Worm (Caenorhabditis elegans) whole organism, L4 larva: ENCODE measurements around the gene srx-54.

Source experiments
- D1046.2 ChIP-seq: fragments of 200-800 bp; sonication (Bioruptor generic); IDR thresholded peaks from 2 replicates; pipeline ENCODE4 v1.3.6; 2022; ENCODE audit warnings: missing genetic modification characterization, missing compliant biosample characterization
- F10B5.3 ChIP-seq: sonication (generic microtip); optimal IDR thresholded peaks from 2 replicates; lab custom pipeline; 2016; ENCODE audit warnings: mild to moderate bottlenecking, missing genetic modification characterization, missing compliant biosample characterization
- F26F4.8 ChIP-seq: fragments of 200-800 bp; sonication (Bioruptor generic); conservative IDR thresholded peaks from 2 replicates; pipeline ENCODE4 v1.3.6; 2022; ENCODE audit warnings: missing genetic modification characterization, missing compliant biosample characterization
- T20F7.1 ChIP-seq: fragments of 200-800 bp; sonication (Bioruptor generic); optimal IDR thresholded peaks from 2 replicates; lab custom pipeline; 2018; ENCODE audit warnings: mild to moderate bottlenecking, missing genetic modification characterization, missing compliant biosample characterization
- Y48G9A.11 ChIP-seq: fragments of 200-800 bp; sonication (Bioruptor generic); IDR thresholded peaks from 2 replicates; pipeline ENCODE4 v1.3.6; 2022; ENCODE audit warnings: missing genetic modification reagents, missing genetic modification characterization, missing compliant biosample characterization
- Y5F2A.4 ChIP-seq: fragments of 200-800 bp; sonication (Bioruptor generic); optimal IDR thresholded peaks from 2 replicates; lab custom pipeline; 2018; ENCODE audit warnings: mild to moderate bottlenecking, missing genetic modification characterization, missing compliant biosample characterization
- Y75B8A.6 ChIP-seq: fragments of 200-800 bp; sonication (Bioruptor generic); IDR thresholded peaks from 2 replicates; pipeline ENCODE4 v1.3.6; 2022; ENCODE audit warnings: missing genetic modification reagents, missing genetic modification characterization, missing compliant biosample characterization
- ZK337.2 ChIP-seq: fragments of 200-800 bp; sonication (Bioruptor generic); IDR thresholded peaks from 2 replicates; pipeline ENCODE4 v1.3.6; 2022; ENCODE audit warnings: missing genetic modification reagents, missing genetic modification characterization, missing compliant biosample characterization
- aly-2 ChIP-seq: sonication (generic microtip); optimal IDR thresholded peaks from 2 replicates; lab custom pipeline; 2018; ENCODE audit warnings: missing biosample characterization, missing genetic modification characterization
- ama-1 ChIP-seq: fragments of 150-350 bp; optimal IDR thresholded peaks from 2 replicates; lab custom pipeline; 2014; ENCODE audit warnings: inconsistent platforms, mixed read lengths
- arid-1 ChIP-seq: fragments of 200-800 bp; sonication (Bioruptor generic); conservative IDR thresholded peaks from 2 replicates; pipeline ENCODE4 v1.3.6; 2022; ENCODE audit warnings: missing genetic modification reagents, missing genetic modification characterization, missing compliant biosample characterization
- attf-4 ChIP-seq: sonication (generic microtip); optimal IDR thresholded peaks from 3 replicates; lab custom pipeline; 2017; ENCODE audit warnings: missing biosample characterization, missing genetic modification characterization
- ceh-44 ChIP-seq: fragments of 200-800 bp; sonication (Bioruptor generic); IDR thresholded peaks from 2 replicates; pipeline ENCODE4 v1.3.6; 2022; ENCODE audit warnings: missing genetic modification reagents, missing genetic modification characterization, missing compliant biosample characterization
- ceh-62 ChIP-seq: sonication (generic microtip); optimal IDR thresholded peaks from 2 replicates; lab custom pipeline; 2017; ENCODE audit warnings: missing biosample characterization, missing genetic modification characterization
- daf-16 ChIP-seq, 3 experiments: sonication (generic microtip); optimal IDR thresholded peaks; 2 replicates each; lab custom pipeline; 2016 to 2017; ENCODE audit warnings: missing genetic modification characterization in 3 of 3, missing genetic modification reagents in 3 of 3, mild to moderate bottlenecking in 2 of 3, missing compliant biosample characterization in 2 of 3, missing biosample characterization in 1 of 3, moderate library complexity in 1 of 3
- daf-8 ChIP-seq: fragments of 200-800 bp; sonication (Bioruptor generic); IDR thresholded peaks from 2 replicates; pipeline ENCODE4 v1.3.6; 2022; ENCODE audit warnings: missing genetic modification characterization, missing compliant biosample characterization
- dve-1 ChIP-seq: sonication (generic microtip); optimal IDR thresholded peaks from 2 replicates; lab custom pipeline; 2017; ENCODE audit warnings: antibody characterized with exemption, mild to moderate bottlenecking, missing genetic modification characterization, missing compliant biosample characterization; ENCODE audit not compliant: insufficient read depth
- egl-27 ChIP-seq: sonication (generic microtip); optimal IDR thresholded peaks from 3 replicates; lab custom pipeline; 2017; ENCODE audit warnings: missing biosample characterization, missing genetic modification reagents, missing genetic modification characterization
- fkh-10 ChIP-seq: fragments of 150-350 bp; optimal IDR thresholded peaks from 2 replicates; lab custom pipeline; 2014; ENCODE audit warnings: missing biosample characterization, missing genetic modification reagents, missing genetic modification characterization
- gei-8 ChIP-seq: fragments of 200-800 bp; sonication (Bioruptor generic); optimal IDR thresholded peaks from 2 replicates; lab custom pipeline; 2018; ENCODE audit warnings: mild to moderate bottlenecking, missing genetic modification characterization, missing compliant biosample characterization
- hif-1 ChIP-seq, 2 experiments: sonication (generic microtip); optimal IDR thresholded peaks; 2 replicates each; lab custom pipeline; 2016 to 2017; ENCODE audit warnings: missing compliant biosample characterization in 2 of 2, missing genetic modification characterization in 2 of 2, missing genetic modification reagents in 2 of 2, missing genotype in 2 of 2, mild to moderate bottlenecking in 1 of 2
- hlh-30 ChIP-seq: sonication (generic microtip); optimal IDR thresholded peaks from 2 replicates; lab custom pipeline; 2017; ENCODE audit warnings: antibody characterized with exemption, mild to moderate bottlenecking, missing genetic modification characterization, missing compliant biosample characterization; ENCODE audit not compliant: insufficient read depth
- lin-1 ChIP-seq: fragments of 200-800 bp; sonication (Bioruptor generic); IDR thresholded peaks from 2 replicates; pipeline ENCODE4 v1.3.6; 2022; ENCODE audit warnings: missing genetic modification reagents, missing genetic modification characterization, missing compliant biosample characterization
- lin-15B ChIP-seq: fragments of 150-350 bp; sonication (generic microtip); optimal IDR thresholded peaks from 3 replicates; lab custom pipeline; 2014; ENCODE audit warnings: missing biosample characterization, missing genetic modification characterization
- lin-29 ChIP-seq: fragments of 200-800 bp; sonication (Bioruptor generic); IDR thresholded peaks from 2 replicates; pipeline ENCODE4 v1.3.6; 2022; ENCODE audit warnings: missing genetic modification reagents, missing genetic modification characterization, missing compliant biosample characterization
- lsy-2 ChIP-seq, 2 experiments: fragments of 150-350 bp in 1 of 2; sonication (generic microtip) in 1 of 2; optimal IDR thresholded peaks; 2 replicates each; lab custom pipeline; 2014 to 2017; ENCODE audit warnings: missing biosample characterization in 2 of 2, missing genetic modification characterization in 2 of 2
- mdl-1 ChIP-seq, 2 experiments: fragments of 150-350 bp in 1 of 2; sonication (generic microtip) in 1 of 2; optimal IDR thresholded peaks; 2 replicates each; lab custom pipeline; 2014 to 2017; ENCODE audit warnings: missing biosample characterization in 2 of 2, missing genetic modification characterization in 2 of 2
- mdt-29 ChIP-seq: fragments of 200-800 bp; sonication (Bioruptor generic); IDR thresholded peaks from 2 replicates; pipeline ENCODE4 v1.3.6; 2022; ENCODE audit warnings: missing genetic modification reagents, missing genetic modification characterization, missing compliant biosample characterization
- mes-2 ChIP-seq: sonication (generic microtip); optimal IDR thresholded peaks from 2 replicates; lab custom pipeline; 2016; ENCODE audit warnings: missing genotype, mild to moderate bottlenecking, missing genetic modification characterization, missing compliant biosample characterization; ENCODE audit not compliant: poor library complexity, severe bottlenecking
- nhr-237 ChIP-seq: sonication (generic microtip); optimal IDR thresholded peaks from 2 replicates; lab custom pipeline; 2017; ENCODE audit warnings: missing biosample characterization, missing genetic modification characterization
- nhr-25 ChIP-seq: sonication (generic microtip); optimal IDR thresholded peaks from 2 replicates; lab custom pipeline; 2017; ENCODE audit warnings: missing genetic modification characterization, mild to moderate bottlenecking, missing compliant biosample characterization, antibody characterized with exemption, moderate library complexity, borderline replicate concordance; ENCODE audit not compliant: insufficient read depth
- nhr-48 ChIP-seq: sonication (generic microtip); optimal IDR thresholded peaks from 2 replicates; lab custom pipeline; 2016; ENCODE audit warnings: mild to moderate bottlenecking, missing genetic modification characterization, missing compliant biosample characterization
- nhr-76 ChIP-seq: fragments of 150-350 bp; optimal IDR thresholded peaks from 2 replicates; lab custom pipeline; 2014; ENCODE audit warnings: missing biosample characterization, missing genetic modification characterization
- pha-4 ChIP-seq, 2 experiments: fragments of 150-350 bp in 1 of 2; fragments of 200-800 bp in 1 of 2; sonication (Bioruptor generic) in 1 of 2; IDR thresholded peaks in 1 of 2; optimal IDR thresholded peaks in 1 of 2; 2 replicates each; pipeline versions ENCODE4 v1.3.6 to Lab custom; 2014 to 2022; ENCODE audit warnings: missing genetic modification characterization in 2 of 2, missing genetic modification reagents in 2 of 2, missing biosample characterization in 1 of 2, missing compliant biosample characterization in 1 of 2
- skn-1 ChIP-seq: fragments of 150-350 bp; optimal IDR thresholded peaks from 2 replicates; lab custom pipeline; 2014; ENCODE audit warnings: missing biosample characterization, missing genetic modification characterization
- snpc-1.2 ChIP-seq: fragments of 200-800 bp; sonication (Bioruptor generic); IDR thresholded peaks from 2 replicates; pipeline ENCODE4 v1.3.6; 2022; ENCODE audit warnings: missing genetic modification reagents, missing genetic modification characterization, missing compliant biosample characterization
- snpc-4 ChIP-seq: fragments of 150-350 bp; optimal IDR thresholded peaks from 2 replicates; lab custom pipeline; 2014; ENCODE audit warnings: missing biosample characterization, missing genetic modification characterization
- unc-62 ChIP-seq, 3 experiments: fragments of 150-350 bp in 1 of 3; sonication (generic microtip); optimal IDR thresholded peaks in 2 of 3; peaks in 1 of 3; 1 replicate in 1 of 3; 2 replicates in 2 of 3; lab custom pipeline; 2014 to 2017; ENCODE audit warnings: missing biosample characterization in 3 of 3, missing genetic modification characterization in 3 of 3, missing genetic modification reagents in 3 of 3, missing genotype in 1 of 3
- zip-11 ChIP-seq: fragments of 200-800 bp; sonication (Bioruptor generic); IDR thresholded peaks from 2 replicates; pipeline ENCODE4 v1.3.6; 2022; ENCODE audit warnings: missing genetic modification characterization, missing compliant biosample characterization
- ztf-11 ChIP-seq: fragments of 150-350 bp; optimal IDR thresholded peaks from 2 replicates; lab custom pipeline; 2014; ENCODE audit warnings: missing biosample characterization, missing genetic modification characterization
- ztf-7 ChIP-seq: fragments of 150-350 bp; optimal IDR thresholded peaks from 2 replicates; lab custom pipeline; 2014; ENCODE audit warnings: missing biosample characterization, missing genetic modification characterization

The srx-54 gene

DNA sequence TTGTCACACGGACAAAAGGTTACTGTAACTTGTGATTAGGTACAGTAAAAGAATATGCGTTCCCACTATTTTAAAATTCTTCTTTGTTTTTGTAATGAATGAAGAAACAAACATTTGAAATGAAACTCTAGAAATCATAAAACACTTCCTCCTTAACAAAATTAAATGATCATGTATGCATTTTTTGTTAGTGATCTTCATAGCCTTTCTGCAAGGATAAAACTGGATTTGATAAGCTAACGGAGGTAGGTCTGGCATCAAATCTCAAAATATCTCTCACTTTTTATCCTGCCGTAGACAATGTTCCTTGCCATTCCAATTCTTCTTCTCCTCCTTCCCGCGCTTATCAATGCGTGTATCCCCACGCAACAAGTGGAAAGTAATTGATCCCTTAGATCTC, 23.5 kb upstream of the srx-54 start, which contains the start of gene clec-238:
TSS of gene clec-238 (plus strand) at position 301 of the 400 bp plus-strand sequence.
- TF ChIP-seq lin-1 (GFP tag; lab: Robert Waterston, UW), result no peak
- TF ChIP-seq ama-1, result no peak

DNA sequence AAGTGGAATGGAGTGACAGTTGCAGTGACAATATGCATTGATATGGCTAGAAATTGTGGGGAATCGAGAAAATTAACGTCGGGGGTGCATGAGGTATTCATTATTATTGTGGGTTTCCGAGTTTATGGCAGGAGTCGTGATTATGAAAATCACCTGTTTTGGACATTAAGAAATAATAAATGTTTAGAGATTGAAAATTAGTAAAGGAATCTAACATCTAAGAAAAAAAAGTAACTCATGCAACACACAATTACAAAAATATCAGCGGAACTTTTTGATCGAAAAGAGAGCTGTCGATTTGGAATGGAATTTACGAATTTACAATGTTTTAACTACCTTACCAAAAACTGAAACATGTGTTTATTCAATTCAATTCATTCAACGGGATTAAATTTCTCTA, 20.3 kb upstream of the srx-54 start, which contains the start of gene srh-206:
TSS of gene srh-206 (minus strand) at position 101 of the 400 bp plus-strand sequence.
- TF ChIP-seq nhr-48 (no peak), daf-8 (GFP tag; lab: Robert Waterston, UW) (no peak), dve-1 (no peak), Y48G9A.11 (GFP tag; lab: Robert Waterston, UW) (no peak), Y5F2A.4 (GFP tag; lab: Kevin White, UChicago) (no peak)

DNA sequence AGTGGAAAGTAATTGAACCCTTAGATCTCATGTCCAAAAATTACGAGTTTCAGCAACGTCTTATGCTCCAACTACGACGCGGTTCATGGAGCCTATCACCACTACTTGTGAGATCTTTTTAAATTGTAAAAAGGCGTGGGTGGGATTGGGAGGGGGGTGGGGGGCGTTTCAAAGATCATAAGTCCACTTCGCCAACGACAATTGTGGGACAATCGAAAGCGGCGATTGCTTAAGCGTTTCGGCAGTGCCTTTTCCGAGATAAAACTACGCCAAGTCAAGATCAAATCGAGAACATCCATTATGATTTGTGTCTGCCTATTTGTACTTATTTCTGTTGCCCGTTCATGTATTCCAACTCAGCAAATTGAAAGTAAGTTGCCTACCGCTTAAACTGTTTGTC, 18.8 kb upstream of the srx-54 start, which contains the start of gene clec-239:
TSS of gene clec-239 (plus strand) at position 301 of the 400 bp plus-strand sequence.
- TF ChIP-seq ztf-7, result no peak
- no peak for TF ChIP-seq lin-29 (GFP tag; lab: Robert Waterston, UW)
- no peak for TF ChIP-seq D1046.2 (GFP tag; lab: Robert Waterston, UW)
- no peak for TF ChIP-seq Y75B8A.6
- TF ChIP-seq hlh-30, result no peak
- no peak for TF ChIP-seq mdl-1 (tag; optimal IDR thresholded peaks at IDR 0.05; lab: Kevin White, UChicago)
- TF ChIP-seq T20F7.1, result no peak
- no peak for TF ChIP-seq aly-2 (tag; lab: Kevin White, UChicago)
- no peak for TF ChIP-seq pha-4 (GFP tag; IDR thresholded peaks at IDR 0.05; lab: Robert Waterston, UW)
- no peak for TF ChIP-seq pha-4 (tag; optimal IDR thresholded peaks at IDR 0.05; lab: Kevin White, UChicago)

DNA sequence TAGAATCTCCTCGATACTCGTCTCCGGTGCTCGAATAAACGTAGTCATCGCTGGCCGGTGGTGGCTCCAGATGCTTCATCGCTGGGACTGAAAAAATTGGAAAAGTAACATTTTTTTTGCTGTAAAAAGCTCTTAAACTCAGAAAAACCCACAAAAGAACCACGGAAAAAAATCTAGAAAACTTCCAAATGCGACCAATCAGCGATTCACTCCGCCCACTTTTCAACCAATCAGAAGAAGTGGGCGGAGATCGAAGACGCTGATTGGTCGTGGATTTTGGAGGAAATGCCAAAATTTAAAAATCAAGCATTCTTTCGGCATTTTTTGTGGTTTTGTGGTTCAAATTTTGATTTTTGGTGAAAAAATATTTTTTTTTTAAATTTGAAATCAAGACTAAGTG, 16.0 kb upstream of the srx-54 start:
- TF ChIP-seq unc-62 (GFP tag; optimal IDR thresholded peaks at IDR 0.05 in 1 of 2; lab: Kevin White, UChicago) (peak in 1 of 2 experiments; percentile 30), unc-62 (tag; optimal IDR thresholded peaks at IDR 0.05; lab: Kevin White, UChicago) (no peak), nhr-25 (tag; lab: Kevin White, UChicago) (no peak)

DNA sequence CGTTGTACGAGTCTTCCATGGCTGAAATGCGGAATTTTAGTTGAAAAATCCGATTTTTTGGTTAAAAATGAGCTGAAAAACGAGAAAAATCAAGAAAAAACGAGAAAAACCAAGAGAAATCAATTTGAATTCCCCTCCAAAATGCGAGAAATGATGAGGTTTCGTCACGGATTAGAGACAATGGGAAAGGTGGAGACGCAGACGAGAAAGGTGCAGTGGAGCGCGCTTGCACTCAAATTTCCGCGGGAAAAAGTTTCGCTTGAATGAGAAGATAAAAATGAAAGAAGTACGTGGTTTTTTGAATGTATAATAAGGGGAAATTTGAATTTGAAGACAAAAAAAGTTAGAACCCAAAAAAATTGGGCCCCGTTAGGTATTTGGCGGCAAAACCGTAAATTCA, 9.4 kb upstream of the srx-54 start, which contains the start of gene efl-1:
TSS of gene efl-1 (minus strand) at position 21 of the 400 bp plus-strand sequence.
- TF ChIP-seq egl-27 (no peak), gei-8 (GFP tag; lab: Kevin White, UChicago) (no peak), mdt-29 (GFP tag; lab: Robert Waterston, UW) (peak; percentile 64; the same call in 1 of the 2 replicates), lin-15B (tag; lab: Kevin White, UChicago) (peak; percentile 1), F26F4.8 (no peak), ztf-11 (no peak), mes-2 (tag; lab: Kevin White, UChicago) (peak; percentile 94), F10B5.3 (tag; lab: Kevin White, UChicago) (no peak), ceh-44 (GFP tag; lab: Robert Waterston, UW) (peak; percentile 61; the same call in 1 of the 2 replicates), ZK337.2 (GFP tag; lab: Robert Waterston, UW) (no peak), zip-11 (GFP tag; lab: Robert Waterston, UW) (no peak), snpc-4 (tag; lab: Kevin White, UChicago) (peak; percentile 77), skn-1 (no peak), hif-1 (tag; optimal IDR thresholded peaks at IDR 0.05; lab: Kevin White, UChicago) (no peak), nhr-237 (tag; lab: Kevin White, UChicago) (no peak), lsy-2 (tag; optimal IDR thresholded peaks at IDR 0.05; lab: Kevin White, UChicago) (peak; percentile 22 to 93), nhr-76 (peak; percentile 4), attf-4 (tag; lab: Kevin White, UChicago) (no peak), arid-1 (GFP tag; lab: Robert Waterston, UW) (0 out of 2 replicates have a peak, but pooled peaks have one; percentile 64), ceh-62 (no peak), fkh-10 (GFP tag; lab: Kevin White, UChicago) (peak; percentile 79), ztf-7 (peak; percentile 80), dve-1 (peak; percentile 89), nhr-48 (no peak), snpc-1.2 (GFP tag; lab: Robert Waterston, UW) (no peak), daf-16 (GFP tag; optimal IDR thresholded peaks at IDR 0.05; lab: Kevin White, UChicago) (peak in 1 of 2 experiments; percentile 25), daf-16 (tag; optimal IDR thresholded peaks at IDR 0.05; lab: Kevin White, UChicago) (peak; percentile 31), pha-4 (GFP tag; IDR thresholded peaks at IDR 0.05; lab: Robert Waterston, UW) (peak; percentile 43; the same call in 1 of the 2 replicates), pha-4 (tag; optimal IDR thresholded peaks at IDR 0.05; lab: Kevin White, UChicago) (peak; percentile 34)
